Worm (Caenorhabditis elegans) whole organism, L4 larva: Measurements from ENCODE around the gene VW02B12L.2.

Experiments used
- F10B5.3 ChIP-seq: sonication (generic microtip); optimal IDR thresholded peaks from 2 replicates; lab custom pipeline; 2016; ENCODE audit warnings: mild to moderate bottlenecking, missing genetic modification characterization, missing compliant biosample characterization
- F26F4.8 ChIP-seq: fragments of 200-800 bp; sonication (Bioruptor generic); conservative IDR thresholded peaks from 2 replicates; pipeline ENCODE4 v1.3.6; 2022; ENCODE audit warnings: missing genetic modification characterization, missing compliant biosample characterization
- F37D6.2 ChIP-seq: sonication (generic microtip); optimal IDR thresholded peaks from 2 replicates; lab custom pipeline; 2016; ENCODE audit warnings: mild to moderate bottlenecking, missing genetic modification characterization, missing compliant biosample characterization
- F44E2.7 ChIP-seq: fragments of 200-800 bp; sonication (Bioruptor generic); IDR thresholded peaks from 2 replicates; pipeline ENCODE4 v2.1.2; 2022; ENCODE audit warnings: missing genetic modification characterization, missing compliant biosample characterization
- F49E8.2 ChIP-seq: sonication (generic microtip); optimal IDR thresholded peaks from 2 replicates; lab custom pipeline; 2016; ENCODE audit warnings: missing compliant biosample characterization, mild to moderate bottlenecking, missing genetic modification characterization, borderline replicate concordance
- T20F7.1 ChIP-seq: fragments of 200-800 bp; sonication (Bioruptor generic); optimal IDR thresholded peaks from 2 replicates; lab custom pipeline; 2018; ENCODE audit warnings: mild to moderate bottlenecking, missing genetic modification characterization, missing compliant biosample characterization
- Y105C5A.15 ChIP-seq: fragments of 200-800 bp; sonication (Bioruptor generic); IDR thresholded peaks from 2 replicates; pipeline ENCODE4 v1.3.6; 2022; ENCODE audit warnings: missing genetic modification characterization, missing compliant biosample characterization
- Y75B8A.6 ChIP-seq: fragments of 200-800 bp; sonication (Bioruptor generic); IDR thresholded peaks from 2 replicates; pipeline ENCODE4 v1.3.6; 2022; ENCODE audit warnings: missing genetic modification reagents, missing genetic modification characterization, missing compliant biosample characterization
- ZK337.2 ChIP-seq: fragments of 200-800 bp; sonication (Bioruptor generic); IDR thresholded peaks from 2 replicates; pipeline ENCODE4 v1.3.6; 2022; ENCODE audit warnings: missing genetic modification reagents, missing genetic modification characterization, missing compliant biosample characterization
- aha-1 ChIP-seq: fragments of 150-350 bp; peaks from one replicate; lab custom pipeline; 2014; ENCODE audit warnings: missing biosample characterization, missing genetic modification characterization
- ama-1 ChIP-seq: fragments of 150-350 bp; optimal IDR thresholded peaks from 2 replicates; lab custom pipeline; 2014; ENCODE audit warnings: inconsistent platforms, mixed read lengths
- arid-1 ChIP-seq: fragments of 200-800 bp; sonication (Bioruptor generic); conservative IDR thresholded peaks from 2 replicates; pipeline ENCODE4 v1.3.6; 2022; ENCODE audit warnings: missing genetic modification reagents, missing genetic modification characterization, missing compliant biosample characterization
- attf-4 ChIP-seq: sonication (generic microtip); optimal IDR thresholded peaks from 3 replicates; lab custom pipeline; 2017; ENCODE audit warnings: missing biosample characterization, missing genetic modification characterization
- ceh-20 ChIP-seq: fragments of 200-800 bp; sonication (Bioruptor generic); IDR thresholded peaks from 2 replicates; pipeline ENCODE4 v1.3.6; 2022; ENCODE audit warnings: missing genetic modification reagents, missing genetic modification characterization, missing compliant biosample characterization
- ces-1 ChIP-seq: fragments of 150-350 bp; sonication (generic microtip); optimal IDR thresholded peaks from 4 replicates; lab custom pipeline; 2014; ENCODE audit warnings: missing biosample characterization, missing genetic modification reagents, missing genetic modification characterization
- daf-12 ChIP-seq: fragments of 150-350 bp; optimal IDR thresholded peaks from 2 replicates; lab custom pipeline; 2014; ENCODE audit warnings: missing biosample characterization, missing genetic modification reagents, missing genetic modification characterization
- daf-16 ChIP-seq, 3 experiments: sonication (generic microtip); optimal IDR thresholded peaks; 2 replicates each; lab custom pipeline; 2016 to 2017; ENCODE audit warnings: missing genetic modification characterization in 3 of 3, missing genetic modification reagents in 3 of 3, mild to moderate bottlenecking in 2 of 3, missing compliant biosample characterization in 2 of 3, missing biosample characterization in 1 of 3, moderate library complexity in 1 of 3
- daf-19 ChIP-seq: fragments of 200-800 bp; sonication (Bioruptor generic); conservative IDR thresholded peaks from 2 replicates; pipeline ENCODE4 v1.3.6; 2022; ENCODE audit warnings: missing genetic modification characterization, missing compliant biosample characterization
- daf-8 ChIP-seq: fragments of 200-800 bp; sonication (Bioruptor generic); IDR thresholded peaks from 2 replicates; pipeline ENCODE4 v1.3.6; 2022; ENCODE audit warnings: missing genetic modification characterization, missing compliant biosample characterization
- dmd-6 ChIP-seq: fragments of 200-800 bp; sonication (Bioruptor generic); IDR thresholded peaks from 2 replicates; pipeline ENCODE4 v1.3.6; 2022; ENCODE audit warnings: missing genetic modification reagents, missing genetic modification characterization, missing compliant biosample characterization
- dpl-1 ChIP-seq: fragments of 150-350 bp; optimal IDR thresholded peaks from 2 replicates; lab custom pipeline; 2014; ENCODE audit warnings: missing biosample characterization, missing genetic modification reagents, missing genetic modification characterization
- duxl-1 ChIP-seq: sonication (generic microtip); optimal IDR thresholded peaks from 2 replicates; lab custom pipeline; 2016; ENCODE audit warnings: mild to moderate bottlenecking, missing genetic modification characterization, moderate library complexity, missing compliant biosample characterization; ENCODE audit not compliant: poor library complexity
- fos-1 ChIP-seq: fragments of 150-350 bp; optimal IDR thresholded peaks from 2 replicates; lab custom pipeline; 2014; ENCODE audit warnings: missing biosample characterization, missing genetic modification characterization
- gei-8 ChIP-seq: fragments of 200-800 bp; sonication (Bioruptor generic); optimal IDR thresholded peaks from 2 replicates; lab custom pipeline; 2018; ENCODE audit warnings: mild to moderate bottlenecking, missing genetic modification characterization, missing compliant biosample characterization
- hif-1 ChIP-seq, 2 experiments: sonication (generic microtip); optimal IDR thresholded peaks; 2 replicates each; lab custom pipeline; 2016 to 2017; ENCODE audit warnings: missing compliant biosample characterization in 2 of 2, missing genetic modification characterization in 2 of 2, missing genetic modification reagents in 2 of 2, missing genotype in 2 of 2, mild to moderate bottlenecking in 1 of 2
- hmg-1.1 ChIP-seq: fragments of 200-800 bp; sonication (Bioruptor generic); IDR thresholded peaks from 2 replicates; pipeline ENCODE4 v1.3.6; 2022; ENCODE audit warnings: missing genetic modification reagents, missing genetic modification characterization, missing compliant biosample characterization
- jun-1 ChIP-seq: fragments of 150-350 bp; optimal IDR thresholded peaks from 2 replicates; lab custom pipeline; 2014; ENCODE audit warnings: missing biosample characterization, missing genetic modification reagents, missing genetic modification characterization
- lin-15B ChIP-seq: fragments of 150-350 bp; sonication (generic microtip); optimal IDR thresholded peaks from 3 replicates; lab custom pipeline; 2014; ENCODE audit warnings: missing biosample characterization, missing genetic modification characterization
- lin-29 ChIP-seq: fragments of 200-800 bp; sonication (Bioruptor generic); IDR thresholded peaks from 2 replicates; pipeline ENCODE4 v1.3.6; 2022; ENCODE audit warnings: missing genetic modification reagents, missing genetic modification characterization, missing compliant biosample characterization
- lin-39 ChIP-seq: fragments of 150-350 bp; optimal IDR thresholded peaks from 2 replicates; lab custom pipeline; 2014; ENCODE audit warnings: missing biosample characterization, missing genetic modification reagents, missing genetic modification characterization
- lsy-2 ChIP-seq, 2 experiments: fragments of 150-350 bp in 1 of 2; sonication (generic microtip) in 1 of 2; optimal IDR thresholded peaks; 2 replicates each; lab custom pipeline; 2014 to 2017; ENCODE audit warnings: missing biosample characterization in 2 of 2, missing genetic modification characterization in 2 of 2
- mdl-1 ChIP-seq, 2 experiments: fragments of 150-350 bp in 1 of 2; sonication (generic microtip) in 1 of 2; optimal IDR thresholded peaks; 2 replicates each; lab custom pipeline; 2014 to 2017; ENCODE audit warnings: missing biosample characterization in 2 of 2, missing genetic modification characterization in 2 of 2
- mep-1 ChIP-seq: fragments of 150-350 bp; sonication (generic microtip); optimal IDR thresholded peaks from 3 replicates; lab custom pipeline; 2014; ENCODE audit warnings: missing biosample characterization, missing genetic modification characterization
- mxl-3 ChIP-seq: fragments of 200-800 bp; sonication (Bioruptor generic); optimal IDR thresholded peaks from 2 replicates; lab custom pipeline; 2018; ENCODE audit warnings: mild to moderate bottlenecking, missing genetic modification characterization, missing compliant biosample characterization
- nhr-25 ChIP-seq: sonication (generic microtip); optimal IDR thresholded peaks from 2 replicates; lab custom pipeline; 2017; ENCODE audit warnings: missing genetic modification characterization, mild to moderate bottlenecking, missing compliant biosample characterization, antibody characterized with exemption, moderate library complexity, borderline replicate concordance; ENCODE audit not compliant: insufficient read depth
- nhr-28 ChIP-seq: fragments of 150-350 bp; optimal IDR thresholded peaks from 2 replicates; lab custom pipeline; 2014; ENCODE audit warnings: missing biosample characterization, missing genetic modification characterization
- nhr-41 ChIP-seq: fragments of 200-800 bp; sonication (Bioruptor generic); IDR thresholded peaks from 2 replicates; pipeline ENCODE4 v1.3.6; 2022; ENCODE audit warnings: missing genetic modification reagents, missing genetic modification characterization, missing compliant biosample characterization
- nhr-77 ChIP-seq: fragments of 150-350 bp; optimal IDR thresholded peaks from 2 replicates; lab custom pipeline; 2014; ENCODE audit warnings: missing biosample characterization, missing genetic modification characterization
- pha-4 ChIP-seq, 2 experiments: fragments of 150-350 bp in 1 of 2; fragments of 200-800 bp in 1 of 2; sonication (Bioruptor generic) in 1 of 2; IDR thresholded peaks in 1 of 2; optimal IDR thresholded peaks in 1 of 2; 2 replicates each; pipeline versions ENCODE4 v1.3.6 to Lab custom; 2014 to 2022; ENCODE audit warnings: missing genetic modification characterization in 2 of 2, missing genetic modification reagents in 2 of 2, missing biosample characterization in 1 of 2, missing compliant biosample characterization in 1 of 2
- pqm-1 ChIP-seq: sonication (generic microtip); optimal IDR thresholded peaks from 2 replicates; lab custom pipeline; 2017; ENCODE audit warnings: missing biosample characterization, missing genetic modification characterization
- rbr-2 ChIP-seq: sonication (generic microtip); optimal IDR thresholded peaks from 2 replicates; lab custom pipeline; 2016; ENCODE audit warnings: missing genotype, missing genetic modification characterization, missing compliant biosample characterization
- set-16 ChIP-seq: fragments of 200-800 bp; sonication (Bioruptor generic); IDR thresholded peaks from 2 replicates; pipeline ENCODE4 v1.3.6; 2022; ENCODE audit warnings: missing genetic modification reagents, missing genetic modification characterization, missing compliant biosample characterization
- snpc-1.2 ChIP-seq: fragments of 200-800 bp; sonication (Bioruptor generic); IDR thresholded peaks from 2 replicates; pipeline ENCODE4 v1.3.6; 2022; ENCODE audit warnings: missing genetic modification reagents, missing genetic modification characterization, missing compliant biosample characterization
- spr-3 ChIP-seq: fragments of 200-800 bp; sonication (Bioruptor generic); optimal IDR thresholded peaks from 2 replicates; lab custom pipeline; 2018; ENCODE audit warnings: mild to moderate bottlenecking, missing genetic modification characterization, missing compliant biosample characterization
- tra-1 ChIP-seq: fragments of 200-800 bp; sonication (Bioruptor generic); IDR thresholded peaks from 2 replicates; pipeline ENCODE4 v1.3.6; 2022; ENCODE audit warnings: missing genetic modification reagents, missing genetic modification characterization, missing compliant biosample characterization
- unc-130 ChIP-seq: sonication (generic microtip); optimal IDR thresholded peaks from 2 replicates; lab custom pipeline; 2016; ENCODE audit warnings: missing genetic modification reagents, missing genetic modification characterization, missing compliant biosample characterization
- zfp-2 ChIP-seq: sonication (generic microtip); optimal IDR thresholded peaks from 2 replicates; lab custom pipeline; 2016; ENCODE audit warnings: mild to moderate bottlenecking, missing genetic modification characterization, missing compliant biosample characterization
- ztf-11 ChIP-seq: fragments of 150-350 bp; optimal IDR thresholded peaks from 2 replicates; lab custom pipeline; 2014; ENCODE audit warnings: missing biosample characterization, missing genetic modification characterization

Gene VW02B12L.2

DNA sequence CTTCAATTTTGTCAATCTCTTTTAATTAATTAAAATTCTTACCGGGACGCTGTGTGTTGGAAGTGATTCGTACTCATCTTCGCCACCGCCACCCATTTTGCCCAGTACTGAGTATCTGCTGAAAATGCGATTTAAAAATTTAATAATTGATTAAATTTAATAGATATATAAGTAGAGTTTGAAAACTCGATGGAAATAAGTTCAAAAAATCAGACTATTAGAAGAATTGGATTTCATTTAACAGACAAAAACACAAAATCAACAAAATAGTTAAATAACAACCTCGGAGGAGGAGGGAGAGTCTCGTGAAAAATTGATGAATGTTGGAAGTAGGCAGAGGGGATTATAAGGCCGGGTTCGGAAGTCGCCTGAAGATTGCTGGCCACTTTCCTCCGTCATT lies 31.8 kb upstream of the VW02B12L.2 start, which contains the start of gene mfn-1:
mfn-1 (minus strand) TSS at position 101 of the 400 bp plus-strand sequence.
- TF ChIP-seq lin-15B (tag; lab: Kevin White, UChicago) (no peak), jun-1 (tag; lab: Kevin White, UChicago) (no peak), Y105C5A.15 (GFP tag; lab: Robert Waterston, UW) (no peak), F44E2.7 (GFP tag; lab: Robert Waterston, UW) (no peak), set-16 (no peak), daf-12 (tag; lab: Kevin White, UChicago) (no peak), spr-3 (GFP tag; lab: Kevin White, UChicago) (no peak), lsy-2 (tag; optimal IDR thresholded peaks at IDR 0.05; lab: Kevin White, UChicago) (no peak), fos-1 (tag; lab: Kevin White, UChicago) (no peak)

DNA sequence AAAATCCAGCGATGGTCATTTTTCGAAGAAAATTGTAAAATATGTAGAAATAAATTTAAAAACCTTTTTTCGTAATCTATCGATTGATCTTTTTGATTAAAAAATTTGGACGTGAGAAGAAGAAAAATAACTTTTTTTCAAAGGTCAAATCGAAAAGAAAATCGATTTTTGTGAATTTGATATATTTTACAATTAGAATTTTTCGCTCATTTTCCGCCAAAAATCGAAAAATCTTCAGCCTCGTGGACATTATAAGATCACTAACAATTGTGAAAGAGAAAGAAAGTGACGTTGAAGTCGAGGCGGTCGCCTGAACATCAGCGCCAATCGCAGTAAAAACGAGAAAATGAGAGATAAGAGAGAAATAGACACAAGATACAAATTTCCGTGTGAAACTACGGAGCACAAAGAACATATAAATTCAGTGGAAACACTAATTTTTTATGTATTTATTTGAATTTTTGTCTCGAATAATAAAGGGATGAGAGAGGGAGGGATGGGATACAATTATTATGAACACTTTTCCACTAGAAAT lies 29.5 kb upstream of the VW02B12L.2 start, which contains the start of gene cisd-1:
cisd-1 (minus strand) TSS at position 51 of the 535 bp plus-strand sequence.
- TF ChIP-seq daf-19 (GFP tag; lab: Robert Waterston, UW) (no peak), attf-4 (no peak), F10B5.3 (tag; lab: Kevin White, UChicago) (no peak), nhr-77 (tag; lab: Kevin White, UChicago) (peak; percentile 2), ceh-20 (no peak), tra-1 (GFP tag; lab: Robert Waterston, UW) (no peak), lin-39 (tag; lab: Kevin White, UChicago) (no peak), rbr-2 (tag; lab: Kevin White, UChicago) (no peak), daf-16 (GFP tag; optimal IDR thresholded peaks at IDR 0.05; lab: Kevin White, UChicago) (no peak), daf-16 (tag; optimal IDR thresholded peaks at IDR 0.05; lab: Kevin White, UChicago) (peak; percentile 28), F37D6.2 (tag; lab: Kevin White, UChicago) (no peak), nhr-41 (no peak), daf-12 (tag; lab: Kevin White, UChicago) (no peak), unc-130 (GFP tag; lab: Kevin White, UChicago) (no peak), pha-4 (GFP tag; IDR thresholded peaks at IDR 0.05; lab: Robert Waterston, UW) (no peak), pha-4 (tag; optimal IDR thresholded peaks at IDR 0.05; lab: Kevin White, UChicago) (no peak), Y75B8A.6 (GFP tag; lab: Robert Waterston, UW) (no peak), mxl-3 (GFP tag; lab: Kevin White, UChicago) (peak; percentile 49), mdl-1 (tag; optimal IDR thresholded peaks at IDR 0.05; lab: Kevin White, UChicago) (peak in 1 of 2 experiments; percentile 12), zfp-2 (tag; lab: Kevin White, UChicago) (no peak), fos-1 (tag; lab: Kevin White, UChicago) (no peak), lin-29 (GFP tag; lab: Robert Waterston, UW) (no peak), ces-1 (GFP tag; lab: Kevin White, UChicago) (no peak), daf-8 (GFP tag; lab: Robert Waterston, UW) (no peak), nhr-28 (tag; lab: Kevin White, UChicago) (peak; percentile 98), mep-1 (peak; percentile 62), arid-1 (GFP tag; lab: Robert Waterston, UW) (no peak), ZK337.2 (GFP tag; lab: Robert Waterston, UW) (no peak), F26F4.8 (no peak), ztf-11 (tag; lab: Kevin White, UChicago) (no peak), hmg-1.1 (GFP tag; lab: Robert Waterston, UW) (no peak), T20F7.1 (GFP tag; lab: Kevin White, UChicago) (peak; percentile 26), nhr-25 (no peak), hif-1 (tag; optimal IDR thresholded peaks at IDR 0.05; lab: Kevin White, UChicago) (peak in 1 of 2 experiments; percentile 49), dpl-1 (GFP tag; lab: Kevin White, UChicago) (no peak), F49E8.2 (no peak), ama-1 (lab: Kevin White, UChicago) (peak; percentile 28), dmd-6 (GFP tag; lab: Robert Waterston, UW) (peak; percentile 33; the same call in 1 of the 2 replicates), snpc-1.2 (GFP tag; lab: Robert Waterston, UW) (no peak), aha-1 (tag; lab: Kevin White, UChicago) (no peak), gei-8 (GFP tag; lab: Kevin White, UChicago) (no peak), spr-3 (GFP tag; lab: Kevin White, UChicago) (no peak), pqm-1 (tag; lab: Kevin White, UChicago) (peak; percentile 45), duxl-1 (tag; lab: Kevin White, UChicago) (no peak)
